Worm (Caenorhabditis elegans): ENCODE data around the gene srh-35.

DNA sequence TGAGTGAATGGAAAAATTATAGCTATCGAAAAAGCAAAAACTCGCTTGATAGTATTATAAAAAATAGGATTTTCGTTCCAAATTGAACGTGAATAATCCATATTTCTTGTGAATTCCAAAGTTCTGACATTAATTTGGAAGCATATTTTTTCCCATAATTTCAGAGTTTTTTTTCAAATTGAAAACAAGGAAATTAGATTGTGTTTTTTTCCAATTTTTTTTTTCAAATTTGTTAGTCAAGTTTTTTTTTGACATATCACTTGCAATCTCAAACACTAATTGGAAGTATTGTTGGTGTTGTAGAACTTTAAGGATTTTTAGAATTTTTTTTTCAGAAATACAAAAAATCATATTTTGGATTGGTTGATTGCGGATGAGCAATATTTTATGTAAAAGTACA lies 2.5 kb downstream of the srh-35 start, which contains the start of gene srh-34:
- TF ChIP-seq ceh-83 (GFP tag; optimal IDR thresholded peaks at IDR 0.05) (no peak), ztf-11 (tag; optimal IDR thresholded peaks at IDR 0.05) (no peak), lin-32 (GFP tag; optimal IDR thresholded peaks at IDR 0.05) (no peak), sptf-1 (tag; optimal IDR thresholded peaks at IDR 0.05) (no peak)

Data from whole organism, mixed stage, embryonic.